Worm (Caenorhabditis elegans) whole organism, midembryonic: Measurements from ENCODE around the gene C39B10.4.

Source experiments
- cog-1 ChIP-seq: sonication (generic microtip); optimal IDR thresholded peaks from 2 replicates; lab custom pipeline; 2016; ENCODE audit warnings: missing genetic modification characterization, missing compliant biosample characterization
- flt-1 ChIP-seq: fragments of 200-800 bp; sonication (Bioruptor generic); IDR thresholded peaks from 2 replicates; pipeline ENCODE4 v1.3.6; 2022; ENCODE audit warnings: missing genetic modification characterization, missing compliant biosample characterization
- ref-1 ChIP-seq: fragments of 200-800 bp; sonication (Bioruptor generic); conservative IDR thresholded peaks from 2 replicates; pipeline ENCODE4 v1.3.6; 2022; ENCODE audit warnings: missing genetic modification reagents, missing genetic modification characterization, missing compliant biosample characterization

ce11 chrX:10428557-10428956 is 16.2 kb upstream of the C39B10.4 start, which contains the start of gene mig-15:
- TF ChIP-seq flt-1 (no peak), ref-1 (GFP tag; lab: Robert Waterston, UW) (no peak), cog-1 (no peak)
